Fruit fly (Drosophila melanogaster) S2 (cell line): ENCODE data around the gene Efr.

Experiments used
- CG8478 ChIP-seq: fragments of >200 bp; optimal IDR thresholded peaks from 2 replicates; lab custom pipeline; 2018
- CTCF ChIP-seq, 2 experiments: fragments of >200 bp; optimal IDR thresholded peaks; 2 replicates each; lab custom pipeline; 2018

dm6 chrX:6267187-6267711 is 47.5 kb downstream of the Efr start, which contains the start of gene schlank:
- TF ChIP-seq CG8478 (lab: Kevin White, UChicago) (no peak), CTCF (optimal IDR thresholded peaks at IDR 0.05; lab: Kevin White, UChicago) (no peak)
